Fruit fly (Drosophila melanogaster): ENCODE results near the gene CG34456.

CG34456 gene

dm6 chr3L:9402157-9402890 lies 40.4 kb downstream of the CG34456 start, which contains the start of gene eIF4E1 (continued):
- TF ChIP-seq bigmax (GFP tag; optimal IDR thresholded peaks at IDR 0.05) (peak; percentile 14), NfI (GFP tag; optimal IDR thresholded peaks at IDR 0.05) (peak; percentile 27), Adf1 (GFP tag; IDR thresholded peaks at IDR 0.05) (0 out of 2 replicates have a peak, but pooled peaks have one; percentile 28), grn (GFP tag; optimal IDR thresholded peaks at IDR 0.05) (peak; percentile 7), stwl (tag; optimal IDR thresholded peaks at IDR 0.05) (peak; percentile 93), esg (GFP tag; conservative IDR thresholded peaks at IDR 0.05) (no peak), chinmo (GFP tag; IDR thresholded peaks at IDR 0.05; ENCODE audit: partially characterized antibody) (0 out of 4 replicates have a peak, but pooled peaks have one; percentile 19)

- TF ChIP-seq CG18476 (GFP tag; optimal IDR thresholded peaks at IDR 0.05) (no peak), CG1647 (GFP tag; optimal IDR thresholded peaks at IDR 0.05) (no peak), bowl (GFP tag; IDR thresholded peaks at IDR 0.05) (no peak), Scr (GFP tag; IDR thresholded peaks at IDR 0.05; ENCODE audit: partially characterized antibody) (no peak), mirr (GFP tag; optimal IDR thresholded peaks at IDR 0.05) (no peak), CG9876 (GFP tag; optimal IDR thresholded peaks at IDR 0.05) (no peak), CG13894 (tag; optimal IDR thresholded peaks at IDR 0.05) (peak; percentile 43), Nf-YA (GFP tag; IDR thresholded peaks at IDR 0.05) (no peak), chinmo (GFP tag; IDR thresholded peaks at IDR 0.05; ENCODE audit: partially characterized antibody) (0 out of 4 replicates have a peak, but pooled peaks have one; percentile 15), CG17361 (GFP tag; IDR thresholded peaks at IDR 0.05) (no peak), CG11696 (GFP tag; IDR thresholded peaks at IDR 0.05) (no peak), CG17385 (GFP tag; optimal IDR thresholded peaks at IDR 0.05) (no peak)
Measured at dm6 chr3L:9404497-9404896, 42.6 kb downstream of the CG34456 start, which contains the start of gene Cpr67B. Cpr67B (plus strand) TSS chr3L:9404797.

dm6 chr3L:9410030-9410589 lies 48.2 kb downstream of the CG34456 start:
- TF ChIP-seq schlank (tag; optimal IDR thresholded peaks at IDR 0.05) (no peak), Lim3 (GFP tag; IDR thresholded peaks at IDR 0.05) (no peak), CG18764 (GFP tag; optimal IDR thresholded peaks at IDR 0.05) (no peak), MESR4 (GFP tag; optimal IDR thresholded peaks at IDR 0.05) (peak; percentile 26), CG8478 (optimal IDR thresholded peaks at IDR 0.05) (peak; percentile 75), nau (GFP tag; optimal IDR thresholded peaks at IDR 0.05) (no peak), yki (optimal IDR thresholded peaks at IDR 0.05) (no peak), NFAT (GFP tag; IDR thresholded peaks at IDR 0.05) (no peak), bab2 (GFP tag; optimal IDR thresholded peaks at IDR 0.05) (no peak), D (optimal IDR thresholded peaks at IDR 0.05) (peak; percentile 69), D (GFP tag; optimal IDR thresholded peaks at IDR 0.05) (no peak), CG16813 (GFP tag; IDR thresholded peaks at IDR 0.05; ENCODE audit: partially characterized antibody) (no peak), pros (GFP tag; optimal IDR thresholded peaks at IDR 0.05) (peak; percentile 82), Optix (GFP tag; IDR thresholded peaks at IDR 0.05) (no peak), nom (GFP tag; optimal IDR thresholded peaks at IDR 0.05) (peak; percentile 13), CG16779 (GFP tag; IDR thresholded peaks at IDR 0.05) (0 out of 2 replicates have a peak, but pooled peaks have one; percentile 22), CG1832 (GFP tag; optimal IDR thresholded peaks at IDR 0.05) (peak; percentile 63), pum (GFP tag; optimal IDR thresholded peaks at IDR 0.05) (no peak), Hmr (GFP tag; optimal IDR thresholded peaks at IDR 0.05) (no peak), CG7556 (GFP tag; optimal IDR thresholded peaks at IDR 0.05) (no peak), CG11696 (GFP tag; IDR thresholded peaks at IDR 0.05) (no peak), crol (GFP tag; IDR thresholded peaks at IDR 0.05) (peak; percentile 64), sob (GFP tag; IDR thresholded peaks at IDR 0.05) (no peak), bbx (GFP tag; IDR thresholded peaks at IDR 0.05; ENCODE audit: partially characterized antibody) (0 out of 2 replicates have a peak, but pooled peaks have one; percentile 5), Stat92E (GFP tag; optimal IDR thresholded peaks at IDR 0.05) (no peak), CG11456 (GFP tag; IDR thresholded peaks at IDR 0.05) (no peak), Max (GFP tag; optimal IDR thresholded peaks at IDR 0.05) (no peak), Hr78 (GFP tag; optimal IDR thresholded peaks at IDR 0.05) (peak in 1 of 2 experiments; percentile 20), Bteb2 (GFP tag; optimal IDR thresholded peaks at IDR 0.05) (no peak)

Measured in whole organism, embryonic.